Worm (Caenorhabditis elegans) whole organism, L3 larva: ENCODE data around the gene lgg-2.

Experiments
- elt-1 ChIP-seq: fragments of 150-350 bp; optimal IDR thresholded peaks from 2 replicates; lab custom pipeline; 2014; ENCODE audit warnings: missing biosample characterization, missing genetic modification characterization
- elt-2 ChIP-seq: sonication (generic microtip); optimal IDR thresholded peaks from 2 replicates; lab custom pipeline; 2016; ENCODE audit warnings: missing genetic modification reagents, mild to moderate bottlenecking, missing genetic modification characterization, missing compliant biosample characterization
- nhr-11 ChIP-seq: fragments of 150-350 bp; optimal IDR thresholded peaks from 2 replicates; lab custom pipeline; 2014; ENCODE audit warnings: missing biosample characterization, missing genetic modification characterization

DNA sequence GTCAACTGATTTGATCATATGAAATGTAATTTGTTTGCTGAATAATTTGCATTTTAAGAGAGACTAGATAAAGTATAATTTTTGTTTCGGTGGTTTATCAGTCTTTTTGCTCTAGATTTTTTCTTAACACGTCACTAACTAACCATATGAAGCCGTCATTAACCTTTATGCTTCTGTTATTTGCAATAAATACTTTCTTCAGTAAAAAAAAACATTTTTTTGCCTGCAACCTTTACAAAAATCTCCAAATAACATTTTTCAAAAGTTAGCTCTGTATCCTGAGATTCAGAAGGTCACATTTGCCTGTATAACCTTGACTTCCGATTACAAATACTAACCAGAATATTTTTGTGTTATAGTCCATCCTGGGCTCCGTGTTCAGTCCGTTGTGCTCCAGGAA is 35.1 kb upstream of the lgg-2 start:
- TF ChIP-seq nhr-11 (no peak), elt-2 (tag; lab: Kevin White, UChicago) (no peak), elt-1 (tag; lab: Kevin White, UChicago) (no peak)
